Fruit fly (Drosophila melanogaster): Measurements from ENCODE around the gene CG13727.

dm6 chr3L:17382628-17383027 is 41.5 kb upstream of the CG13727 start, which contains the start of gene CG13728:
- no peak for TF ChIP-seq Atf3 (GFP tag; optimal IDR thresholded peaks at IDR 0.05)
- no peak for TF ChIP-seq da (GFP tag; optimal IDR thresholded peaks at IDR 0.05)
- TF ChIP-seq vfl (GFP tag; optimal IDR thresholded peaks at IDR 0.05): no peak
- TF ChIP-seq crol (GFP tag; IDR thresholded peaks at IDR 0.05): no peak
- no peak for TF ChIP-seq Sin3A (optimal IDR thresholded peaks at IDR 0.05)
- TF ChIP-seq h (optimal IDR thresholded peaks at IDR 0.05): no peak
- TF ChIP-seq CG2678 (tag; optimal IDR thresholded peaks at IDR 0.05): no peak

Data from whole organism, embryonic.